Worm (Caenorhabditis elegans) whole organism, L1 larva: ENCODE data around the gene T23B12.5.

Source experiments
- ama-1 ChIP-seq: fragments of 150-350 bp; optimal IDR thresholded peaks from 2 replicates; lab custom pipeline; 2014
- dpl-1 ChIP-seq, 3 experiments: fragments of 150-350 bp in 2 of 3; sonication (generic microtip) in 1 of 3; optimal IDR thresholded peaks; 2 replicates each; lab custom pipeline; 2014 to 2017; ENCODE audit warnings: missing biosample characterization in 3 of 3, missing genetic modification characterization in 3 of 3, missing genetic modification reagents in 3 of 3
- efl-1 ChIP-seq, 4 experiments: fragments of 150-350 bp; optimal IDR thresholded peaks in 3 of 4; peaks in 1 of 4; 1 replicate in 1 of 4; 2 replicates in 3 of 4; lab custom pipeline; 2014; ENCODE audit warnings: missing biosample characterization in 2 of 4, missing genetic modification characterization in 2 of 4, missing genetic modification reagents in 2 of 4
- efl-3 ChIP-seq: fragments of 200-800 bp; sonication (Bioruptor generic); optimal IDR thresholded peaks from 2 replicates; lab custom pipeline; 2018; ENCODE audit warnings: mild to moderate bottlenecking, missing genetic modification characterization, missing compliant biosample characterization
- elt-2 ChIP-seq: sonication (generic microtip); optimal IDR thresholded peaks from 2 replicates; lab custom pipeline; 2016; ENCODE audit warnings: missing genetic modification characterization, mild to moderate bottlenecking, inconsistent platforms, missing compliant biosample characterization, missing genetic modification reagents
- nhr-11 ChIP-seq: fragments of 150-350 bp; optimal IDR thresholded peaks from 2 replicates; lab custom pipeline; 2014; ENCODE audit warnings: missing biosample characterization, missing genetic modification characterization
- nhr-28 ChIP-seq: fragments of 150-350 bp; optimal IDR thresholded peaks from 2 replicates; lab custom pipeline; 2014; ENCODE audit warnings: missing biosample characterization, missing genetic modification characterization
- unc-86 ChIP-seq: sonication (generic microtip); optimal IDR thresholded peaks from 2 replicates; lab custom pipeline; 2016; ENCODE audit warnings: missing genetic modification characterization, missing compliant biosample characterization

DNA sequence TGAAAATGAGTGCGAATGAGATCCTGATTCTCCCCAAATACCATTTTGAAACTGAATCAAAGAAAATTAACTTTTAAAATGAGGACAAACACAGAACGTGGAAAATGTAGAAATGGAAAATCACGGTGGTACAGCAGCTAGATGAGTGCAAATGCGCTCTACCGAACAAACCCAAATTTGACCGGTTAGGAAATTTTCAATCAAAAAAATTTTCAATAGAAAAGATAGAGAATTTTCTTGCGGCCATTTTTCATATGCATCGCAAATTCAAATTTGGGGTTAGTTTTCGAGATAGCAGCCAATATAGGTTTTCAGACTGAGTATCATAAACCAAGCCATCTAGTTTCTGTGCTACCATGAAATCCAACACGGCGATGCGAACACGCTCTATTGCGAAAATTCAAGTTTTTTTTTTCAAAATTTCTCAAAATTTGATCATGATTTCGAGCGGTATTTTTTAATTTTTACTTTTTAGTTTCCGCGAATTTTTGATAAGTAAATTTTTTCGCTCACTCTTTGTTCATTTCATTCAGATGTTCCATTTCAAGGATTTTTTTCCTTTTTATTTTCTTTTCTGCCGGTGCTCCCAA lies 34.3 kb downstream of the T23B12.5 start, which contains the start of gene vha-18:
- TF ChIP-seq dpl-1 (GFP tag; optimal IDR thresholded peaks at IDR 0.05; lab: Kevin White, UChicago) (no peak), nhr-28 (tag; lab: Kevin White, UChicago) (no peak), ama-1 (lab: Kevin White, UChicago) (no peak), nhr-11 (tag; lab: Kevin White, UChicago) (no peak), elt-2 (tag; lab: Kevin White, UChicago) (no peak), efl-3 (GFP tag; lab: Kevin White, UChicago) (no peak), unc-86 (tag; lab: Kevin White, UChicago) (no peak), efl-1 (optimal IDR thresholded peaks at IDR 0.05; lab: Kevin White, UChicago) (peak in 1 of 2 experiments; percentile 4), efl-1 (GFP tag; optimal IDR thresholded peaks at IDR 0.05 in 1 of 2; lab: Kevin White, UChicago) (no peak)
